Worm (Caenorhabditis elegans): Measurements from ENCODE around the gene Y54F10AM.8.
"Not testable (repeated sequence)": the region's sequence is repeated elsewhere in the genome, so short reads cannot be mapped to it uniquely, and the experiment has no call there.

The Y54F10AM.8 gene

ce11 chrIII:2468202-2468601 is 39.6 kb downstream of the Y54F10AM.8 start, which contains the start of the genes E02H9.9 and E02H9.1:
E02H9.9 (minus strand) TSS chrIII:2468302.
E02H9.1 (plus strand) TSS chrIII:2468486.
- no peak for TF ChIP-seq elt-1 (tag; optimal IDR thresholded peaks at IDR 0.05; ENCODE audit: borderline replicate concordance, insufficient read depth)
- no peak for TF ChIP-seq bed-3 (GFP tag; optimal IDR thresholded peaks at IDR 0.05)
- no peak for TF ChIP-seq nhr-237 (tag; optimal IDR thresholded peaks at IDR 0.05)
- TF ChIP-seq mab-5 (tag; optimal IDR thresholded peaks at IDR 0.05) = no peak
- no peak for TF ChIP-seq ceh-83 (GFP tag; optimal IDR thresholded peaks at IDR 0.05)
- no peak for TF ChIP-seq lin-32 (GFP tag; optimal IDR thresholded peaks at IDR 0.05)
- no peak for TF ChIP-seq lsy-2 (tag; optimal IDR thresholded peaks at IDR 0.05)
- TF ChIP-seq nhr-76 (tag; optimal IDR thresholded peaks at IDR 0.05) = no peak
- TF ChIP-seq M03D4.4 (tag; optimal IDR thresholded peaks at IDR 0.05) = no peak
- no peak for TF ChIP-seq nhr-12 (tag; optimal IDR thresholded peaks at IDR 0.05)
- no peak for TF ChIP-seq nhr-28 (tag; optimal IDR thresholded peaks at IDR 0.05)
- no peak for TF ChIP-seq ham-2 (GFP tag; optimal IDR thresholded peaks at IDR 0.05)
- TF ChIP-seq tbx-8 (GFP tag; optimal IDR thresholded peaks at IDR 0.05) = no peak
- no peak for TF ChIP-seq zip-8 (tag; optimal IDR thresholded peaks at IDR 0.05)
- TF ChIP-seq nhr-2 (tag; optimal IDR thresholded peaks at IDR 0.05) = no peak
- TF ChIP-seq blmp-1 (tag; optimal IDR thresholded peaks at IDR 0.05) = no peak
- TF ChIP-seq ceh-39 (tag; optimal IDR thresholded peaks at IDR 0.05) = no peak

ce11 chrIII:2458742-2459141 is 49.0 kb downstream of the Y54F10AM.8 start, which contains the start of gene E02H9.3:
E02H9.3 (plus strand) TSS chrIII:2459042.
- not testable (repeated sequence) for TF ChIP-seq unc-39, M03D4.4, cnd-1 (tag; optimal IDR thresholded peaks at IDR 0.05)

- TF ChIP-seq cnd-1 (tag; optimal IDR thresholded peaks at IDR 0.05) (peak; percentile 8), lin-32 (GFP tag; optimal IDR thresholded peaks at IDR 0.05) (peak; percentile 13), ham-2 (GFP tag; optimal IDR thresholded peaks at IDR 0.05) (peak; percentile 35)
Measured at ce11 chrIII:2455456-2455855, 52.3 kb downstream of the Y54F10AM.8 start.

ce11 chrIII:2454757-2455306 is 52.9 kb downstream of the Y54F10AM.8 start, which contains the start of gene nhr-121:
nhr-121 (minus strand) TSS chrIII:2454807.
- TF ChIP-seq ham-2 (GFP tag; optimal IDR thresholded peaks at IDR 0.05) (no peak), nhr-2 (tag; optimal IDR thresholded peaks at IDR 0.05) (no peak), unc-39 (tag; optimal IDR thresholded peaks at IDR 0.05) (no peak), ztf-11 (tag; optimal IDR thresholded peaks at IDR 0.05) (no peak), blmp-1 (tag; optimal IDR thresholded peaks at IDR 0.05) (no peak), lin-32 (GFP tag; optimal IDR thresholded peaks at IDR 0.05) (no peak), zip-8 (tag; optimal IDR thresholded peaks at IDR 0.05) (no peak), ces-1 (GFP tag; optimal IDR thresholded peaks at IDR 0.05) (no peak), pha-4 (tag; optimal IDR thresholded peaks at IDR 0.05) (no peak), mab-5 (tag; optimal IDR thresholded peaks at IDR 0.05) (no peak), unc-120 (tag; optimal IDR thresholded peaks at IDR 0.05; ENCODE audit: poor library complexity, severe bottlenecking) (no peak)
